Fruit fly (Drosophila melanogaster): ENCODE measurements around the gene Gapvd1.

Gene Gapvd1

DNA sequence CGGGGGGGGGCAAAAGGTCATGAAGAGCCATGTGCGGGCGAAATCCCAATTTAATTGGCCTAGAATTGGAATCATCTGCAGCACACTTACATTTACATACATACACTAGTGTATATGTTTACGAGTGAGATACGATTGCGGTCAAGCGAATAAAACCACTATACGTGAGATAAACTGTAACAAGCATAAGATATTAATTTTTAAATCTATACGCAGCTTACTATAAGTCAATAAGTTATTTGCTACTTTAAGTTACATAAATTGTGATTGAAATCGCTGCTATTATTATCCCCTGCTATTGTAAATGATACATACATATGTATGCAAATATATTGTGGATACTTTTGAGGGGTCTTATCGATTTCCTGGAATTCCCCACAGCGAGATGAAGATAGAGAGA, 54.0 kb downstream of the Gapvd1 start (continued):
- TF ChIP-seq CG2889 (GFP tag; IDR thresholded peaks at IDR 0.05) (no peak), zf30C (GFP tag; optimal IDR thresholded peaks at IDR 0.05) (no peak), corto (GFP tag; optimal IDR thresholded peaks at IDR 0.05) (no peak), mld (GFP tag; IDR thresholded peaks at IDR 0.05; ENCODE audit: partially characterized antibody) (no peak), caup (GFP tag; optimal IDR thresholded peaks at IDR 0.05; ENCODE audit: severe bottlenecking) (peak; percentile 11), CG2199 (GFP tag; IDR thresholded peaks at IDR 0.05) (no peak), CG16813 (GFP tag; IDR thresholded peaks at IDR 0.05; ENCODE audit: partially characterized antibody) (no peak), gsb-n (tag; optimal IDR thresholded peaks at IDR 0.05) (no peak), Hr39 (optimal IDR thresholded peaks at IDR 0.05) (no peak), aop (GFP tag; IDR thresholded peaks at IDR 0.05) (no peak), CG3995 (GFP tag; optimal IDR thresholded peaks at IDR 0.05) (no peak), ham (GFP tag; IDR thresholded peaks at IDR 0.05) (no peak), Hr51 (GFP tag; optimal IDR thresholded peaks at IDR 0.05) (peak in 1 of 2 experiments; percentile 58), CG10366 (GFP tag; IDR thresholded peaks at IDR 0.05) (peak; percentile 16; the same call in 1 of the 2 replicates), CG17328 (GFP tag; IDR thresholded peaks at IDR 0.05) (peak; percentile 34; the same call in 1 of the 2 replicates), CG14050 (GFP tag; IDR thresholded peaks at IDR 0.05) (0 out of 3 replicates have a peak, but pooled peaks have one; percentile 19), CG32532 (GFP tag; IDR thresholded peaks at IDR 0.05) (peak; percentile 57; the same call in 1 of the 2 replicates), pros (GFP tag; optimal IDR thresholded peaks at IDR 0.05) (no peak), CG7357 (GFP tag; IDR thresholded peaks at IDR 0.05) (no peak), PHDP (tag; optimal IDR thresholded peaks at IDR 0.05) (peak; percentile 57), sisA (GFP tag; IDR thresholded peaks at IDR 0.05) (peak; percentile 32; the same call in 1 of the 2 replicates), tx (GFP tag; optimal IDR thresholded peaks at IDR 0.05) (no peak), Drgx (GFP tag; IDR thresholded peaks at IDR 0.05) (peak; percentile 23; the same call in 1 of the 2 replicates), slp2 (GFP tag; optimal IDR thresholded peaks at IDR 0.05) (no peak), CrebB (tag; optimal IDR thresholded peaks at IDR 0.05) (peak; percentile 21), CG31441 (GFP tag; IDR thresholded peaks at IDR 0.05) (peak; percentile 27; the same call in 1 of the 2 replicates), Jarid2 (GFP tag; optimal IDR thresholded peaks at IDR 0.05) (no peak), CG12744 (GFP tag; optimal IDR thresholded peaks at IDR 0.05) (no peak), CG2678 (tag; optimal IDR thresholded peaks at IDR 0.05) (peak; percentile 72), cato (GFP tag; optimal IDR thresholded peaks at IDR 0.05; ENCODE audit: borderline replicate concordance) (no peak), CG9215 (GFP tag; IDR thresholded peaks at IDR 0.05) (peak; percentile 15; the same call in 1 of the 2 replicates)

DNA sequence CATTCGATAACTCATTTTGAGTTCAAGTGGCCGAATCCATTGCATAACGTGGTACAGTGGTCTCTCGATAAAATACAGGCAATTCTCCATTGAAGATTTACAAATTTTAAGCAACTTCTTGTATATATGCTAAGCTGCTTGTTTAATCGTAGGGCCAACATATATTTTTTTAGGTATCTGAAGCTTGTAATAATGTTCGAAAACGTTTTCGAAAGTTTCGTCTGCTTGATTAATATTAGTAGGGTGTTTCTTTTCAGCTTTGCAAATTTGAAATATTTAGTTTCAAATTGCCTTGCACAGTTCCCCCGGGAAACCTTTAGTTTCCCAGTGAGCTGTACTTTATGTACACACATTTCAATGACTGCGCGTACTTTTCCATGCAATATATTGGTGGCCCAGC, 54.6 kb downstream of the Gapvd1 start:
- TF ChIP-seq kah (GFP tag; optimal IDR thresholded peaks at IDR 0.05) = no peak
- no peak for TF ChIP-seq E2f2 (GFP tag; IDR thresholded peaks at IDR 0.05)
- no peak for TF ChIP-seq CG4404 (GFP tag; IDR thresholded peaks at IDR 0.05)
- no peak for TF ChIP-seq fru (optimal IDR thresholded peaks at IDR 0.05)
- TF ChIP-seq CG10654 (GFP tag; optimal IDR thresholded peaks at IDR 0.05) = no peak
- TF ChIP-seq shn (GFP tag; optimal IDR thresholded peaks at IDR 0.05) = no peak
- peak; percentile 44 for TF ChIP-seq dmrt99B (tag; optimal IDR thresholded peaks at IDR 0.05)
- peak; percentile 45 for TF ChIP-seq Med (GFP tag)
- TF ChIP-seq HmgZ (tag; optimal IDR thresholded peaks at IDR 0.05) = no peak
- TF ChIP-seq CG13424 (tag; optimal IDR thresholded peaks at IDR 0.05) = peak; percentile 33
- TF ChIP-seq dpn (GFP tag; optimal IDR thresholded peaks at IDR 0.05) = peak in 1 of 2 experiments; percentile 6
- TF ChIP-seq CG9215 (GFP tag; IDR thresholded peaks at IDR 0.05) = no peak
- no peak for TF ChIP-seq Side (GFP tag; optimal IDR thresholded peaks at IDR 0.05)
- peak in 1 of 2 experiments; percentile 13 for TF ChIP-seq bsh (GFP tag; optimal IDR thresholded peaks at IDR 0.05)
- TF ChIP-seq sens (GFP tag) = peak; percentile 75
- peak; percentile 2 for TF ChIP-seq Blimp-1 (GFP tag; optimal IDR thresholded peaks at IDR 0.05)
- TF ChIP-seq lab (GFP tag; optimal IDR thresholded peaks at IDR 0.05) = peak; percentile 5
- no peak for TF ChIP-seq gsb (GFP tag; IDR thresholded peaks at IDR 0.05)
- no peak for TF ChIP-seq klu (GFP tag; IDR thresholded peaks at IDR 0.05)
- TF ChIP-seq CG14860 (GFP tag; IDR thresholded peaks at IDR 0.05; ENCODE audit: partially characterized antibody) = no peak
- TF ChIP-seq Pdp1 (GFP tag; optimal IDR thresholded peaks at IDR 0.05) = peak in 1 of 2 experiments; percentile 11
- TF ChIP-seq MBD-R2 (GFP tag; IDR thresholded peaks at IDR 0.05) = no peak

All from whole organism, embryonic.